Fruit fly (Drosophila melanogaster) whole organism, adult: ENCODE data around the gene Npc2f.

ENCODE experiments used
- CG11617 ChIP-seq: fragments of 200-800 bp; sonication (Bioruptor generic); optimal IDR thresholded peaks from 2 replicates; lab custom pipeline; 2017; ENCODE audit warnings: mild to moderate bottlenecking, missing biosample characterization, missing genetic modification reagents, missing genetic modification characterization
- CG33017 ChIP-seq: fragments of 200-800 bp; sonication (Bioruptor generic); optimal IDR thresholded peaks from 2 replicates; lab custom pipeline; 2018; ENCODE audit warnings: missing biosample characterization, mild to moderate bottlenecking, missing genetic modification characterization, moderate library complexity
- CG5204 ChIP-seq: fragments of 200-800 bp; sonication (Bioruptor generic); optimal IDR thresholded peaks from 2 replicates; lab custom pipeline; 2016; ENCODE audit warnings: missing biosample characterization, missing genetic modification characterization
- CG7045 ChIP-seq: fragments of 200-800 bp; sonication (Bioruptor generic); optimal IDR thresholded peaks from 2 replicates; lab custom pipeline; 2017; ENCODE audit warnings: missing biosample characterization, mild to moderate bottlenecking, missing genetic modification characterization
- CG7101 ChIP-seq: fragments of 200-800 bp; sonication (Bioruptor generic); optimal IDR thresholded peaks from 2 replicates; lab custom pipeline; 2018; ENCODE audit warnings: missing biosample characterization, mild to moderate bottlenecking, missing genetic modification characterization, moderate library complexity
- Clk ChIP-seq: fragments of 200-800 bp; sonication (Bioruptor generic); optimal IDR thresholded peaks from 2 replicates; lab custom pipeline; 2017; ENCODE audit warnings: missing biosample characterization, missing genetic modification characterization
- Crg-1 ChIP-seq: fragments of 200-800 bp; sonication (Bioruptor generic); optimal IDR thresholded peaks from 2 replicates; lab custom pipeline; 2016; ENCODE audit warnings: missing biosample characterization, missing genetic modification characterization
- Hr96 ChIP-seq: fragments of 200-800 bp; sonication (Bioruptor generic); optimal IDR thresholded peaks from 2 replicates; lab custom pipeline; 2016; ENCODE audit warnings: missing biosample characterization, missing genetic modification characterization
- bab1 ChIP-seq: fragments of 200-800 bp; sonication (Bioruptor generic); optimal IDR thresholded peaks from 3 replicates; lab custom pipeline; 2019; ENCODE audit warnings: missing biosample characterization, mild to moderate bottlenecking, missing genetic modification characterization, moderate library complexity
- cic ChIP-seq: fragments of 200-800 bp; sonication (Bioruptor generic); optimal IDR thresholded peaks from 2 replicates; lab custom pipeline; 2017; ENCODE audit warnings: missing biosample characterization, mild to moderate bottlenecking, missing genetic modification characterization, moderate library complexity
- kay ChIP-seq: fragments of 200-800 bp; sonication (Bioruptor generic); peaks from one replicate; lab custom pipeline; 2016; ENCODE audit warnings: missing biosample characterization, missing genetic modification characterization, borderline replicate concordance
- pad ChIP-seq: fragments of 200-800 bp; sonication (Bioruptor generic); optimal IDR thresholded peaks from 3 replicates; lab custom pipeline; 2017; ENCODE audit warnings: missing biosample characterization, missing genetic modification characterization, mild to moderate bottlenecking, moderate library complexity, missing genetic modification reagents
- tj ChIP-seq: fragments of 200-800 bp; sonication (Bioruptor generic); optimal IDR thresholded peaks from 3 replicates; lab custom pipeline; 2017; ENCODE audit warnings: missing biosample characterization, mild to moderate bottlenecking, missing genetic modification characterization, moderate library complexity

- TF ChIP-seq cic (no peak), CG7101 (tag; lab: Kevin White, UChicago) (no peak), Hr96 (no peak), bab1 (GFP tag; lab: Kevin White, UChicago) (no peak), tj (GFP tag; lab: Kevin White, UChicago) (no peak), CG33017 (tag; lab: Kevin White, UChicago) (no peak), kay (GFP tag; lab: Kevin White, UChicago) (no peak), pad (no peak), Clk (no peak), Crg-1 (no peak), CG7045 (no peak), CG5204 (GFP tag; lab: Kevin White, UChicago) (no peak), CG11617 (GFP tag; lab: Kevin White, UChicago) (no peak)
Measured at dm6 chr3R:24103708-24104107, 34.0 kb upstream of the Npc2f start.
